Fruit fly (Drosophila melanogaster): ENCODE measurements around the gene mRpL15.

DNA sequence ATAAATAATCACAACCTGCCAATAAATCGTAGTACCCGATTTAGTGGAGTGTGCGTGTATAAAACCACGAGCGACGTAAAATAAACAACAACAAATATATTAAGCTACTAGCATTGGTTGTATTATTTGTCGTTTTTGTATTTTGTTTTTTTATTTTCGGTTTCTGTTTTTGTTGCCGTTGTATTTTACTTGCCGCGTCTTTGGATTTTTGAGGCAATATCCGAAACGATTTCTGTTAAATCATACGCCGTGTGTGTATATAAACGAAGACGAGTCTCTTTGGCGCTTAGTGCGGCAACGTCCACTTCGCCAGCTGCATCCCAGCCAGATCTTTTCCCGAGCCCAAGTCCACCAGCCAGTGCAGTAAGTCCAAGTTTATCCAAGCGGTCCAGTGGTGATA, 22.7 kb downstream of the mRpL15 start, which contains the start of gene zye:
- TF ChIP-seq CG5204 (GFP tag; optimal IDR thresholded peaks at IDR 0.05) (no peak), CG7101 (tag; optimal IDR thresholded peaks at IDR 0.05) (no peak), CG7045 (GFP tag; optimal IDR thresholded peaks at IDR 0.05) (no peak), kay (GFP tag; ENCODE audit: borderline replicate concordance) (no peak), toe (GFP tag; optimal IDR thresholded peaks at IDR 0.05) (no peak), CG33017 (tag; optimal IDR thresholded peaks at IDR 0.05) (no peak), Mnt (GFP tag; optimal IDR thresholded peaks at IDR 0.05) (no peak), bab1 (GFP tag; optimal IDR thresholded peaks at IDR 0.05) (no peak), pad (GFP tag; optimal IDR thresholded peaks at IDR 0.05) (no peak), Clk (GFP tag; optimal IDR thresholded peaks at IDR 0.05) (no peak)
